Fruit fly (Drosophila melanogaster) whole organism: ENCODE measurements around the gene CG5062.

Source experiments
- CG8478 ChIP-seq: fragments of >200 bp; optimal IDR thresholded peaks from 2 replicates; lab custom pipeline; 2018; ENCODE audit warnings: inconsistent platforms
- Dll ChIP-seq: fragments of >200 bp; optimal IDR thresholded peaks from 2 replicates; lab custom pipeline; 2017
- EcR ChIP-seq, 2 experiments: fragments of >200 bp; optimal IDR thresholded peaks; 2 replicates each; lab custom pipeline; 2017; ENCODE audit warnings: missing biosample characterization in 2 of 2, missing genetic modification characterization in 2 of 2, missing genetic modification reagents in 2 of 2
- pan ChIP-seq: fragments of >200 bp; optimal IDR thresholded peaks from 2 replicates; lab custom pipeline; 2017
- psq ChIP-seq: fragments of >200 bp; optimal IDR thresholded peaks from 2 replicates; lab custom pipeline; 2017
- usp ChIP-seq: fragments of >200 bp; optimal IDR thresholded peaks from 2 replicates; lab custom pipeline; 2017; ENCODE audit warnings: missing biosample characterization, missing genetic modification characterization, mixed read lengths

CG5062 gene

DNA sequence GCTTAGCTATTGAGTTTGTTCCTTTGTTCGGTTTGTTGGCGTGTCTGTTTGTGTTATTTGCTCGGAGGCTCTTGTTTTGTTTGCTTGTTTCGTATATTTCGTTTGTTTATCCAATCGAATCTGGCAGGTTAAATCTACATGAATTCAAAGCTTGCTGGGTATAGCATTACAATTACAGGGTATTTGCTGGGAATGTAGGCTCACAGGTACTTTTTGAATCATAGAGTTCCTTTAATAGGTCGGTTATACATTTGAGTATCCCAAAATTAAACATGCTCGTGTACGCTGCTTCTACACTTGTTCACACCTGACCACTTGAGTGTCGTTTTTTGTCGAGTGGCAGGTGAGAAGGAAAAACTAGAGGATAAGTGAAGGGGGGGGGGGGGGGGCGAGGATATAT lies at the start of gene CG5062:
CG5062 (minus strand) TSS at position 101 of the 400 bp plus-strand sequence.
- no peak for TF ChIP-seq pan (lab: Kevin White, UChicago)
- no peak for TF ChIP-seq Dll (lab: Kevin White, UChicago)
- no peak for TF ChIP-seq EcR (GFP tag; optimal IDR thresholded peaks at IDR 0.05; lab: Kevin White, UChicago)
- no peak for TF ChIP-seq usp (GFP tag; lab: Kevin White, UChicago)
- TF ChIP-seq psq (lab: Kevin White, UChicago), result no peak
- TF ChIP-seq CG8478, result no peak

DNA sequence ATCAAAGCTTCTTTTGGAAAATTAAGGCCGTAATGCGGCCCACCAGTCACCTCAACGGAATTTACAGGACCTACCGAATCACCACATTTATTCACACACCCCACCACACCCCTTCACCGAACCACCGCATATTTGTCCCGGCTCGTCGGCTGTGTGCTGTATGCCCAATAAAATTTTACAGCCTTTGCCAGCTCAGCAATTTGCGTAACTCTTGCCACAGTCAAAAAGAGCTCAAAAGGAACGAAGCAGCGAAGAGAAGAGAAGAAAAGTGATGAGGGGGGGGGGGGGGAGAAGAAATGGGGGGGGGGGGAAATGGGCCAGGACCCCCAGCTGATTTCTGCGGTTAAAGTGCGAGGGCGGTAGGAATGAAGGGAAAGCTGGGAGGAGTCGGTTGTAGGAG lies 24.0 kb upstream of the CG5062 start:
- TF ChIP-seq CG8478, result no peak
- TF ChIP-seq pan (lab: Kevin White, UChicago), result no peak
- TF ChIP-seq EcR (GFP tag; optimal IDR thresholded peaks at IDR 0.05; lab: Kevin White, UChicago), result no peak

DNA sequence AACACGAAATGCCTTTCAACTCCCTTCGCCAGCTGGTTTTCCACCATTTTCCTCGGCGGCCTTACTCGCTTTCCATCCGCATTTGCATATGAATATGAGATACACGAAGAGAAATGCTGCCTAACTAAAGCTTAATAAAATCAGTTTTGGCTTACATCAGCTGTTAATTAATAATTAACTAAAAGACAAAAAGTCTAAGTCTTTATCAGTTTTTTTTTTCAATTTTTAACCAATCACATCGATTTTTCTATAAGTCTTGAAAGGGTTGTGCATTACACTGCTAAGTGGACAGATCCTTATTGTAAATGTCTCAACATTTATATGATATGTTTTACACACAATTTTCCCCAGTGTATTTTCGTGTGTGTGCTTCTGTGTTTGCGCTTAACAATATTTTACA lies 21.5 kb upstream of the CG5062 start:
- TF ChIP-seq pan (lab: Kevin White, UChicago) (no peak), CG8478 (no peak), usp (GFP tag; lab: Kevin White, UChicago) (no peak), EcR (GFP tag; optimal IDR thresholded peaks at IDR 0.05; lab: Kevin White, UChicago) (no peak), Dll (lab: Kevin White, UChicago) (no peak)

DNA sequence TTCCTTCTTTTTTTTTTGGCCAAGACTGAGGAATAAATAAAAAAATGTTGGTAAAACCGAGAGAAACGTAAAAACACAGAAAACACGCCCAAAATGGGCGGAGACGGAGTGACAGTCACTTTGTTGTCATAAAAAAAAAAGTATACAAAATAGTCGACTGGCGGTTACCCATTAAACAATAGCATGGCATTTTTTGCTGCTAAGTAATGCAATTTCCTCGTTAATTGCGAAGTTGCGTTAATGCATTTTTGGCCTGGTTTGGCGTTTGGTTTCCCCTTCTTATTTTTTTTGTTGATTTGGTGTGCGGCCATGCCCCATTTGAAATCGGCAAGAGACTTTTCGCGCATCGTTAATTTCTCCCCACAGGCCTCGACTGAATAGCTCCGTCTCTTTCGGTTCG lies 7.1 kb upstream of the CG5062 start:
- no peak for TF ChIP-seq Dll (lab: Kevin White, UChicago)
- no peak for TF ChIP-seq pan (lab: Kevin White, UChicago)
- TF ChIP-seq psq (lab: Kevin White, UChicago), result no peak
- no peak for TF ChIP-seq CG8478
- TF ChIP-seq usp (GFP tag; lab: Kevin White, UChicago), result no peak
- no peak for TF ChIP-seq EcR (GFP tag; optimal IDR thresholded peaks at IDR 0.05; lab: Kevin White, UChicago)

DNA sequence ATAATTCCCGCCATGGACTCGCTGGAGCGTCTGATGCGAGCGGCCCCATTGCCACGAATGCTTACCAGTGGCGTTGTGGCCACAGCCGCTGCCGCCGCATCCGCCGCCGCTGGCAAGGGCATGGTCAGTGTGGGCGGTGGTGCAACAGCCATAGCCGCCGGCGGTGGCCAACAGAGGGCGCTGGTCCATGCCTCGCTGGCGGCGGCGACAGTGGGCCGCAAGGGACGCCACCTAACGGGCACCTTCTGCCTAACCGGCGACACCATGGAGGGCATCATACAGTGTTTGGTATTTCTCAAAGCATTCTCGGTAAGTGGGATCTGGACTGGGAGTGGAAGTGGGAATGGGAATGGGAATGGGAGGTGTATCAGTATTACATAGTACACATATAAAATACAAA lies 5.0 kb upstream of the CG5062 start:
- TF ChIP-seq psq (lab: Kevin White, UChicago), result no peak
- TF ChIP-seq EcR (GFP tag; optimal IDR thresholded peaks at IDR 0.05; lab: Kevin White, UChicago), result no peak
- no peak for TF ChIP-seq CG8478
- TF ChIP-seq Dll (lab: Kevin White, UChicago), result no peak
- no peak for TF ChIP-seq usp (GFP tag; lab: Kevin White, UChicago)
- no peak for TF ChIP-seq pan (lab: Kevin White, UChicago)

DNA sequence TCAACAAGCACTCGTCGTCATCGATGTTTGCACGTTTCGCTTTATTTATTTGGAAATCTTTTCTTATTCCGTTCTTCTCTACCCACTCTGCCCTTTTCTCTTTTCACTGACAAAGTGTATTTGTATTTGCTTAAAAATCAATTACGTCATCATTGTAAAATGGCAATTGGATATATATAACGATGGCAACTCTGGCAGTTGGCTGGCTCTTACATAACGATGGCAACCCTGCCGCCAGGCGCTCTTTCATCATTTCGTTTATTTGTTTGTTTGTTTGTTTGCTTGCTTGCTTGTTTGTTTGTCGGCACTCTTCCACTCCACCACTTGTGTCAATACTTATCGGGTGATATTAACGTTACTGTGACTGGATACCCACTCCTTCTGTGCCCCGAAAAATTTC lies 14.0 kb downstream of the CG5062 start:
- TF ChIP-seq psq (lab: Kevin White, UChicago), result no peak
- TF ChIP-seq EcR (GFP tag; optimal IDR thresholded peaks at IDR 0.05; lab: Kevin White, UChicago), result no peak
- TF ChIP-seq pan (lab: Kevin White, UChicago), result no peak
- no peak for TF ChIP-seq CG8478
- no peak for TF ChIP-seq usp (GFP tag; lab: Kevin White, UChicago)
- no peak for TF ChIP-seq Dll (lab: Kevin White, UChicago)

DNA sequence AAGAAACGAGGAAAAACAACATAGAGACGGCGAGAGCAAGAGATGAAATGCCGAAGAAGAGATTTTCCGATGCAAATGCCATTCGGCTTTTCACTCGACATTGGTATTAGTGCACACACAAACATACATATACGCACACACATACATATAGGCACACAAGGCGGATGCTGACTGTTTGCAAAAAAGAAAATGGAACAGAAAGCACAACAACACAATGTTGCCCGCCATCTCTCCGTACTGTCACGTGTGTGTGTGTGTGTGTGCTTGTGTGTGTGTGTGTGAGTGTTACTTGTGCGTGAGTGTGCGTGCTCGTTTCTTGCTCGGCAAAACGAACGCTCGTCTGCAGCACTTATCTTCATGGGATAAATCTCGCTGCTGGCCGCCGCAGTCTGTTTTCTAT lies 17.2 kb downstream of the CG5062 start:
- no peak for TF ChIP-seq Dll (lab: Kevin White, UChicago)
- TF ChIP-seq psq (lab: Kevin White, UChicago), result no peak
- no peak for TF ChIP-seq usp (GFP tag; lab: Kevin White, UChicago)
- no peak for TF ChIP-seq EcR (GFP tag; optimal IDR thresholded peaks at IDR 0.05; lab: Kevin White, UChicago)
- TF ChIP-seq CG8478, result no peak
- no peak for TF ChIP-seq pan (lab: Kevin White, UChicago)

DNA sequence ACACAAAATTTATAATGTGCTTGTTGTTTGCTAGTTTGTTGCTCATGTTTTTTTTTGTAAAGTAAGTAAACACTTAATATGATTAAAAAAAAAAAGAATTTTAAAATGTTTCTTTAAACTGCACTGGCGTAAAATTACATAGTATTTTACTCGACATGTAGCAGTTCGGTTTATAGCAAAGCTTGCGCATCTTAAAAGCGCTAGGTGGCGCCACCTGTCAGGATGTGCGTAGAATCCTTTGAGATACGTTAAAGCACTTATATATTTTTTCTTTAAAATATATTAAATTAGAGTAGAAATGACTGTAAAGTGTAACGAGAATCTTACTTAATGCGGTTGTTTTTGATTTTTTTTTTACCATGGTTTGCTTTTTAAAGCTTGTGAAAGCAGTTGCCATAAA lies 29.3 kb downstream of the CG5062 start:
- TF ChIP-seq usp (GFP tag; lab: Kevin White, UChicago) (no peak), CG8478 (no peak), Dll (lab: Kevin White, UChicago) (no peak), EcR (GFP tag; optimal IDR thresholded peaks at IDR 0.05; lab: Kevin White, UChicago) (no peak), psq (lab: Kevin White, UChicago) (no peak), pan (lab: Kevin White, UChicago) (no peak)

DNA sequence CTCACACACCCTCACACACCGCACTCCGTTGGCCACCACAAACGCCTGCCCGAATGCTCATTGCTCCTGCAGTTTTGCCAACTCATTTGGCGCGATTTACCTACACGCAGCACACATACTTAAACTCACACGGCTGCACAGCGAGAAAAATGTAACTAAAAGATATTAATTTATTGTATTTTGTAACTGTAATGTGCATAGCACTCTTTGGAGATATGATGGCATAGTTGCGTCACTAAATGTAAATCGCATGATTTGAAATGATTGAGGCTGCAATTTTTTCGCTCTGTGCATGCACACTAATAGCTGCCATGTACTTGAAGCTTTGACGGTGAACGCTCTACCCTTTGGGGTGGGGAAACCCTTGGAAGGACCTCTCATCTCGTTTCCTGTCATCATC lies 38.4 kb downstream of the CG5062 start:
- TF ChIP-seq EcR (GFP tag; optimal IDR thresholded peaks at IDR 0.05; lab: Kevin White, UChicago) (no peak), Dll (lab: Kevin White, UChicago) (no peak), psq (lab: Kevin White, UChicago) (no peak), usp (GFP tag; lab: Kevin White, UChicago) (no peak), CG8478 (no peak), pan (lab: Kevin White, UChicago) (no peak)

DNA sequence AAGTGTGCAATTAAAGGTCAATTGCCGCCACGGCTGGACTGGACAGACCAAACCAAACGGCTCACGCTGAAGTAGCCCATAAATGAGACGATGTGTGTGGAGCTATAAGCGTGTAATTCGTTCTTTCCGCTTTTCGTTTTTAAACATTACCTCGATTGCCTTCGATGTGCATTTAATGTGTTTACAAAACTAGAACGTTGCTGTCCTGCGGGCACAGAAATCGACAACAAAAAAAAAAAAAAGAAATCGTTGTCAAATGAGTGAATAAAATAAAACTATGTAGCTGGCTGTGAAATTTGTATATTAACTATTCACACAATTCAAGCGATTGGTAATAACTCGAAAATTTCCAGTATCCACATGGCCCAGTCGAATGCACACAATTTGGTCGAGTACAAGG lies 50.6 kb downstream of the CG5062 start, which contains the start of gene Rpn13R:
Rpn13R (plus strand) TSS at position 301 of the 400 bp plus-strand sequence.
- TF ChIP-seq CG8478 (no peak), pan (lab: Kevin White, UChicago) (no peak), usp (GFP tag; lab: Kevin White, UChicago) (no peak), Dll (lab: Kevin White, UChicago) (no peak), EcR (GFP tag; optimal IDR thresholded peaks at IDR 0.05; lab: Kevin White, UChicago) (no peak), psq (lab: Kevin White, UChicago) (no peak)
